Fruit fly (Drosophila melanogaster) whole organism, wandering third instar larva: ENCODE results near the gene CG11779.

ENCODE experiments used
- Abd-B ChIP-seq: fragments of >200 bp; optimal IDR thresholded peaks from 2 replicates; lab custom pipeline; 2017; ENCODE audit warnings: missing biosample characterization, missing genetic modification characterization
- CG32264 ChIP-seq: fragments of 200-800 bp; sonication (Bioruptor generic); optimal IDR thresholded peaks from 2 replicates; lab custom pipeline; 2016; ENCODE audit warnings: missing biosample characterization, missing genetic modification characterization
- CG9705 ChIP-seq: fragments of 200-800 bp; sonication (Bioruptor generic); optimal IDR thresholded peaks from 2 replicates; lab custom pipeline; 2018; ENCODE audit warnings: missing biosample characterization, mild to moderate bottlenecking, missing genetic modification characterization
- CrebA ChIP-seq: fragments of 200-800 bp; sonication (Bioruptor generic); optimal IDR thresholded peaks from 2 replicates; lab custom pipeline; 2016; ENCODE audit warnings: missing biosample characterization, mild to moderate bottlenecking, missing genetic modification characterization, borderline replicate concordance
- Dfd ChIP-seq: fragments of >200 bp; optimal IDR thresholded peaks from 2 replicates; lab custom pipeline; 2017; ENCODE audit warnings: missing biosample characterization, missing genetic modification characterization
- Dif ChIP-seq: fragments of 200-275, 200-300 bp; sonication (Bioruptor generic); optimal IDR thresholded peaks from 2 replicates; lab custom pipeline; 2018; ENCODE audit warnings: missing biosample characterization, missing genetic modification characterization; ENCODE audit not compliant: partially characterized antibody
- GATAd ChIP-seq: sonication (Bioruptor generic); optimal IDR thresholded peaks from 2 replicates; lab custom pipeline; 2016; ENCODE audit warnings: missing biosample characterization, missing genetic modification characterization
- HLH106 ChIP-seq: fragments of 200-800 bp; optimal IDR thresholded peaks from 3 replicates; lab custom pipeline; 2019; ENCODE audit warnings: missing biosample characterization, mild to moderate bottlenecking, missing genetic modification characterization, moderate library complexity
- Hnf4 ChIP-seq: fragments of 200-800 bp; sonication (Bioruptor generic); optimal IDR thresholded peaks from 2 replicates; lab custom pipeline; 2016; ENCODE audit warnings: missing biosample characterization, mild to moderate bottlenecking, missing genetic modification characterization
- Hr78 ChIP-seq: fragments of >200 bp; optimal IDR thresholded peaks from 2 replicates; lab custom pipeline; 2017; ENCODE audit warnings: missing biosample characterization, missing genetic modification characterization
- Hr83 ChIP-seq: fragments of 200-300 bp; sonication (Bioruptor generic); optimal IDR thresholded peaks from 2 replicates; lab custom pipeline; 2016; ENCODE audit warnings: missing biosample characterization, mild to moderate bottlenecking, missing genetic modification characterization, moderate library complexity; ENCODE audit not compliant: poor library complexity, severe bottlenecking
- Jra ChIP-seq: sonication (Bioruptor generic); optimal IDR thresholded peaks from 2 replicates; lab custom pipeline; 2016; ENCODE audit warnings: missing biosample characterization, missing genetic modification characterization
- Mio ChIP-seq: sonication (Bioruptor generic); optimal IDR thresholded peaks from 2 replicates; lab custom pipeline; 2016; ENCODE audit warnings: missing biosample characterization, missing genetic modification characterization
- Myc ChIP-seq: fragments of >200 bp; optimal IDR thresholded peaks from 2 replicates; lab custom pipeline; 2017
- N ChIP-seq: fragments of >200 bp; optimal IDR thresholded peaks from 2 replicates; lab custom pipeline; 2018; ENCODE audit warnings: missing biosample characterization, missing external identifiers, missing genetic modification characterization
- OdsH ChIP-seq: fragments of 200-800 bp; sonication (Bioruptor generic); optimal IDR thresholded peaks from 2 replicates; lab custom pipeline; 2016; ENCODE audit warnings: missing biosample characterization, mild to moderate bottlenecking, missing genetic modification characterization
- Rel ChIP-seq, 2 experiments: fragments of 200-800 bp; sonication (Bioruptor generic) in 1 of 2; optimal IDR thresholded peaks; 2 replicates in 1 of 2; 3 replicates in 1 of 2; lab custom pipeline; 2016 to 2019; ENCODE audit warnings: mild to moderate bottlenecking in 2 of 2, missing biosample characterization in 2 of 2, missing genetic modification characterization in 2 of 2, moderate library complexity in 1 of 2
- Sp1 ChIP-seq: fragments of 200-800 bp; sonication (Bioruptor generic); optimal IDR thresholded peaks from 3 replicates; lab custom pipeline; 2019; ENCODE audit warnings: missing biosample characterization, mild to moderate bottlenecking, missing genetic modification characterization, moderate library complexity
- Vsx2 ChIP-seq: fragments of 200-300, 225-300 bp; sonication (Bioruptor generic); optimal IDR thresholded peaks from 2 replicates; lab custom pipeline; 2018; ENCODE audit warnings: missing biosample characterization, missing genetic modification characterization; ENCODE audit not compliant: partially characterized antibody
- br ChIP-seq: fragments of 200-800 bp; sonication (Bioruptor generic); optimal IDR thresholded peaks from 2 replicates; lab custom pipeline; 2016; ENCODE audit warnings: missing biosample characterization, missing genetic modification characterization
- brk ChIP-seq: fragments of 200-800 bp; sonication (Bioruptor generic); optimal IDR thresholded peaks from 2 replicates; lab custom pipeline; 2016; ENCODE audit warnings: missing biosample characterization, mild to moderate bottlenecking, missing genetic modification characterization
- dl ChIP-seq, 2 experiments: fragments of 175-275, 200-275 bp in 1 of 2; fragments of 200-275 bp in 1 of 2; sonication (Bioruptor generic); optimal IDR thresholded peaks; lab custom pipeline; 2018; ENCODE audit warnings: mild to moderate bottlenecking in 2 of 2, missing biosample characterization in 2 of 2, missing genetic modification characterization in 2 of 2, moderate library complexity in 2 of 2; ENCODE audit not compliant: partially characterized antibody in 2 of 2, insufficient read depth in 1 of 2
- dmrt93B ChIP-seq: fragments of 200-800 bp; sonication (Bioruptor generic); optimal IDR thresholded peaks from 2 replicates; lab custom pipeline; 2018; ENCODE audit warnings: missing biosample characterization, mild to moderate bottlenecking, missing genetic modification characterization
- dsf ChIP-seq: sonication (Bioruptor generic); optimal IDR thresholded peaks from 2 replicates; lab custom pipeline; 2016; ENCODE audit warnings: missing biosample characterization, missing genetic modification characterization, borderline replicate concordance
- ey ChIP-seq: fragments of 200-800 bp; sonication (Bioruptor generic); optimal IDR thresholded peaks from 2 replicates; lab custom pipeline; 2016; ENCODE audit warnings: missing biosample characterization, missing genetic modification characterization
- foxo ChIP-seq, 2 experiments: fragments of 200-800 bp; sonication (Bioruptor generic); optimal IDR thresholded peaks; 2 replicates in 1 of 2; 3 replicates in 1 of 2; lab custom pipeline; 2016 to 2017; ENCODE audit warnings: missing biosample characterization in 2 of 2, missing genetic modification characterization in 2 of 2
- fru ChIP-seq: fragments of 200-800 bp; sonication (Bioruptor generic); optimal IDR thresholded peaks from 3 replicates; lab custom pipeline; 2016; ENCODE audit warnings: missing biosample characterization, mild to moderate bottlenecking, missing genetic modification characterization
- h ChIP-seq: fragments of 200-800 bp; sonication (Bioruptor generic); optimal IDR thresholded peaks from 3 replicates; lab custom pipeline; 2016; ENCODE audit warnings: missing biosample characterization, mild to moderate bottlenecking, missing genetic modification characterization
- jim ChIP-seq: fragments of 175-275, 200-325 bp; sonication (Bioruptor generic); optimal IDR thresholded peaks from 2 replicates; lab custom pipeline; 2016; ENCODE audit warnings: missing biosample characterization, mild to moderate bottlenecking, missing genetic modification characterization
- lola ChIP-seq: fragments of >200 bp; optimal IDR thresholded peaks from 2 replicates; lab custom pipeline; 2017; ENCODE audit warnings: missing biosample characterization, missing genetic modification characterization
- pan ChIP-seq: fragments of >200 bp; optimal IDR thresholded peaks from 2 replicates; lab custom pipeline; 2017
- psq ChIP-seq: fragments of 200-800 bp; sonication (Bioruptor generic); optimal IDR thresholded peaks from 3 replicates; lab custom pipeline; 2017; ENCODE audit warnings: missing biosample characterization, mild to moderate bottlenecking, missing genetic modification characterization, moderate library complexity
- rgr ChIP-seq: fragments of 200-800 bp; sonication (Bioruptor generic); optimal IDR thresholded peaks from 3 replicates; lab custom pipeline; 2016; ENCODE audit warnings: missing biosample characterization, mild to moderate bottlenecking, missing genetic modification characterization
- sage ChIP-seq: fragments of 200-800 bp; sonication (Bioruptor generic); optimal IDR thresholded peaks from 2 replicates; lab custom pipeline; 2016; ENCODE audit warnings: missing biosample characterization, mild to moderate bottlenecking, missing genetic modification characterization
- sv ChIP-seq: fragments of 200-800 bp; sonication (Bioruptor generic); optimal IDR thresholded peaks from 3 replicates; lab custom pipeline; 2016; ENCODE audit warnings: missing biosample characterization, missing genetic modification characterization
- tai ChIP-seq: sonication (Bioruptor generic); optimal IDR thresholded peaks from 2 replicates; lab custom pipeline; 2016; ENCODE audit warnings: missing biosample characterization, missing genetic modification characterization
- usp ChIP-seq: fragments of >200 bp; optimal IDR thresholded peaks from 2 replicates; lab custom pipeline; 2017; ENCODE audit warnings: missing biosample characterization, missing genetic modification characterization
- woc ChIP-seq: sonication (Bioruptor generic); optimal IDR thresholded peaks from 2 replicates; lab custom pipeline; 2016; ENCODE audit warnings: missing biosample characterization, mild to moderate bottlenecking, missing genetic modification characterization

The CG11779 gene

DNA sequence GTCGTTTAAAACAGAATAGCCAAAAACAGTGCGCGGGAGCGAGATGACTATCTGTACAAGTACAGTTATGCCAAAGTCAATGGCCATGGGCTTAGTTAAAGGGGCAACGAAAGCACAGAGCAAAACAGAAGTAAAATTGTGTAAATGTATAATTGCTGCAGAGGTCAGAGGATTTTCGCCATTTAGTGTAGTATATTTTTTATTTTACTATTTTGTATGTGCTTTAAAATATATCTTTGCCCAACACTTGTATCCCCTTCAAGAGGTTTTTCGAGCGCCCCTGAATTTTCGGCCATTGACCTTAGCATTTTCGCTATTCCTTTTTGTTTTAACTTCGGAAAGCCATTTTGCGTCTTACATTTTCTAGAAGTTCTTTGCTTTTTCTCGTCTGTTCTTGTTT is 1.7 kb downstream of the CG11779 start:
- TF ChIP-seq Hnf4 (no peak), CrebA (GFP tag; lab: Kevin White, UChicago) (no peak), rgr (GFP tag; lab: Kevin White, UChicago) (no peak), Dif (GFP tag; lab: Kevin White, UChicago) (no peak), br (GFP tag; lab: Kevin White, UChicago) (no peak), pan (lab: Kevin White, UChicago) (no peak), fru (GFP tag; lab: Kevin White, UChicago) (no peak), dmrt93B (no peak), Dfd (GFP tag; lab: Kevin White, UChicago) (no peak), foxo (GFP tag; optimal IDR thresholded peaks at IDR 0.05; lab: Kevin White, UChicago) (no peak), HLH106 (tag; lab: Kevin White, UChicago) (no peak), psq (GFP tag; lab: Kevin White, UChicago) (no peak)

DNA sequence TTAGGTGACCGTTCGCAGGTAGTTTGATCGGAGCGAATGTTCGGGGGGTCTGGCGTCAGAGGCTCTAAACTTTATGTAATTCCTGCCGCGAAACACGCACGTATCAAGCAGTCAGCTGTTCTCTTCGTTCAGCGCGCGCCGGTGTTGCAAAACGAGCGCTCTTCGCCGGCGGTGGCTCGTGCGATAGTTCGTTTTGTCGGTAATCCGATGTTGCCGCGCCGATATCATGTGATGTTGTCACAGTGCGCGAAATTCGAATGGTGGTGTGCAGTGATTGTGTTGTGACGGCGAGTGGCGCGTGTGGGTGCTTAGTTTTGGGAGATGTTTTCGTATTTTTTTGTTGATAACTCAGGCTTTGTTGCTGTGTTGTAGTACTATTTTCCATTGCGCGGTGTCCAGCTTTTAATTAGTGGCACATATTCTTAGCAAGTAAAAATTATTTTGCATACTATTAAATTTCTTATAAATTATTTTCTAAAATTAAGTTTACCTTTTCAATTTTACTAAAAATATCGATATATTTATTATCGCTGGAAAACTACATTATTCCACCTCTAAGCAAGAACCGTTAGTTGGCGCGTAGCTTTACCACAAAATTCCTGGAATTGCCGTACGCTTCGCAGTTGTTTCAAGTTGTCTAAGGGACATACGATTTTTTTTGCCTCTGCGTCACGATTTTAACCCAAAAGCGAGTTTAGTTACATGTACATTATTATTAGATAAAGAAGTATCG is 2.8 kb downstream of the CG11779 start, which contains the start of gene nanos:
nanos (plus strand) TSS at position 569 of the 733 bp plus-strand sequence.
- TF ChIP-seq pan (lab: Kevin White, UChicago): no peak
- peak; percentile 97 for TF ChIP-seq Hr83 (GFP tag; lab: Kevin White, UChicago)
- TF ChIP-seq Vsx2 (GFP tag; lab: Kevin White, UChicago): no peak
- TF ChIP-seq psq (GFP tag; lab: Kevin White, UChicago): peak; percentile 30
- no peak for TF ChIP-seq brk (GFP tag; lab: Kevin White, UChicago)
- TF ChIP-seq CrebA (GFP tag; lab: Kevin White, UChicago): no peak
- TF ChIP-seq GATAd (GFP tag; lab: Kevin White, UChicago): peak; percentile 42
- no peak for TF ChIP-seq N (GFP tag; lab: Kevin White, UChicago)
- TF ChIP-seq Myc (lab: Kevin White, UChicago): peak; percentile 44
- TF ChIP-seq dsf (GFP tag; lab: Kevin White, UChicago): peak; percentile 34
- no peak for TF ChIP-seq lola (GFP tag; lab: Kevin White, UChicago)
- TF ChIP-seq sv (GFP tag; lab: Kevin White, UChicago): peak; percentile 66
- TF ChIP-seq foxo (GFP tag; optimal IDR thresholded peaks at IDR 0.05; lab: Kevin White, UChicago): peak in 1 of 2 experiments; percentile 67
- TF ChIP-seq usp (GFP tag; lab: Kevin White, UChicago): no peak
- peak; percentile 64 for TF ChIP-seq HLH106 (tag; lab: Kevin White, UChicago)
- peak; percentile 61 for TF ChIP-seq fru (GFP tag; lab: Kevin White, UChicago)
- peak; percentile 61 for TF ChIP-seq Jra (GFP tag; lab: Kevin White, UChicago)
- TF ChIP-seq rgr (GFP tag; lab: Kevin White, UChicago): peak; percentile 79
- peak; percentile 15 for TF ChIP-seq CG32264
- peak; percentile 51 for TF ChIP-seq OdsH
- no peak for TF ChIP-seq Dif (GFP tag; lab: Kevin White, UChicago)
- peak; percentile 45 for TF ChIP-seq dmrt93B
- TF ChIP-seq Hnf4: peak; percentile 81
- TF ChIP-seq ey (GFP tag; lab: Kevin White, UChicago): peak; percentile 50
- TF ChIP-seq Rel (GFP tag; optimal IDR thresholded peaks at IDR 0.05; lab: Kevin White, UChicago): no peak
- TF ChIP-seq Rel (tag; optimal IDR thresholded peaks at IDR 0.05; lab: Kevin White, UChicago): peak; percentile 59
- TF ChIP-seq h (GFP tag; lab: Kevin White, UChicago): peak; percentile 74
- no peak for TF ChIP-seq tai (GFP tag; lab: Kevin White, UChicago)
- TF ChIP-seq jim (GFP tag; lab: Kevin White, UChicago): no peak
- peak; percentile 54 for TF ChIP-seq br (GFP tag; lab: Kevin White, UChicago)
- TF ChIP-seq Abd-B (GFP tag; lab: Kevin White, UChicago): no peak
- peak; percentile 52 for TF ChIP-seq Mio
- peak; percentile 44 for TF ChIP-seq Sp1 (GFP tag; lab: Kevin White, UChicago)
- peak; percentile 38 for TF ChIP-seq CG9705 (GFP tag; lab: Kevin White, UChicago)
- TF ChIP-seq Hr78 (GFP tag; lab: Kevin White, UChicago): no peak
- no peak for TF ChIP-seq Dfd (GFP tag; lab: Kevin White, UChicago)
- no peak for TF ChIP-seq sage
- TF ChIP-seq dl (GFP tag; optimal IDR thresholded peaks at IDR 0.05; lab: Kevin White, UChicago; ENCODE audit: insufficient read depth in 1 of 2, partially characterized antibody in 2 of 2): no peak
- peak; percentile 7 for TF ChIP-seq woc
